Fruit fly (Drosophila melanogaster): Measurements from ENCODE around the gene Mlc1.

dm6 chr3R:27655109-27655508 lies 4.9 kb downstream of the Mlc1 start:
- TF ChIP-seq dmrt93B (GFP tag; optimal IDR thresholded peaks at IDR 0.05) (no peak), Myc (optimal IDR thresholded peaks at IDR 0.05) (no peak), h (GFP tag; optimal IDR thresholded peaks at IDR 0.05) (no peak), OdsH (GFP tag; optimal IDR thresholded peaks at IDR 0.05) (no peak), jim (GFP tag; optimal IDR thresholded peaks at IDR 0.05) (no peak), Dfd (GFP tag; optimal IDR thresholded peaks at IDR 0.05) (no peak), usp (GFP tag; optimal IDR thresholded peaks at IDR 0.05) (no peak), lola (GFP tag; optimal IDR thresholded peaks at IDR 0.05) (no peak), woc (GFP tag; optimal IDR thresholded peaks at IDR 0.05) (no peak), psq (GFP tag; optimal IDR thresholded peaks at IDR 0.05) (no peak), Hr83 (GFP tag; optimal IDR thresholded peaks at IDR 0.05; ENCODE audit: poor library complexity, severe bottlenecking) (no peak), GATAd (GFP tag; optimal IDR thresholded peaks at IDR 0.05) (no peak)

All from whole organism, wandering third instar larva.